Worm (Caenorhabditis elegans): Measurements from ENCODE around the gene fbxa-98.

DNA sequence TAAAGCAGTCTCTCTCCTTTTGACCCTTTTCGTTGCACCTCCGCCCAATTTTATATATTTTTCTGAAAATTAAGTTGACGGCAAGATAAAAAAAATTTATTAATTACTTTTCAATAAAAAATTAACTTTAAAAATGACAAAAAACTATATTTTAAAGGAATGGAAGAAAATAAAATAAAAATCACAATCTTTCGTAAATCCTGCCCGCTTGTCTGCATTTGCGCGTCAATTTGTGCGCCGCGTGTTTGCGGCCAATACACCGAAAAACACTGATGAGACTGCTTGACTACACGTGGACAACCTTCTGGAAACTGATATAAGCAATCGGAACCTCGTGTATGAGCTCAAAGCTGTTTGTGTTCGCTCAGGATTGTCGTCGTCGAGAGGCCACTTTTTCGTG lies 3.8 kb downstream of the fbxa-98 start, which contains the start of gene C08F11.7:
- TF ChIP-seq Y75B8A.6 (GFP tag; IDR thresholded peaks at IDR 0.05), result no peak
- no peak for TF ChIP-seq mdl-1 (tag; optimal IDR thresholded peaks at IDR 0.05)
- no peak for TF ChIP-seq lin-38 (GFP tag; IDR thresholded peaks at IDR 0.05)
- no peak for TF ChIP-seq nhr-25 (tag; optimal IDR thresholded peaks at IDR 0.05; ENCODE audit: borderline replicate concordance, insufficient read depth)
- TF ChIP-seq aly-2 (tag; optimal IDR thresholded peaks at IDR 0.05), result no peak
- no peak for TF ChIP-seq nhr-76 (tag; optimal IDR thresholded peaks at IDR 0.05)
- no peak for TF ChIP-seq mxl-3 (GFP tag; optimal IDR thresholded peaks at IDR 0.05)
